Fruit fly (Drosophila melanogaster) whole organism, embryonic: ENCODE measurements around the gene mRpL16.
A peak's percentile ranks its signal among the peaks of the same experiment; 100 is the strongest.

Experiments
- B-H2 ChIP-seq: fragments of 200-800 bp; sonication (Bioruptor generic); optimal IDR thresholded peaks from 2 replicates; lab custom pipeline; 2018; ENCODE audit warnings: missing biosample characterization, mild to moderate bottlenecking, missing genetic modification characterization
- CG10959 ChIP-seq: fragments of 200-800 bp; sonication (Bioruptor generic); IDR thresholded peaks from 2 replicates; pipeline ENCODE4 v1.3.6; 2022; ENCODE audit warnings: missing biosample characterization, missing genetic modification characterization
- CG13424 ChIP-seq: fragments of 200-800 bp; sonication (Bioruptor generic); optimal IDR thresholded peaks from 2 replicates; lab custom pipeline; 2019; ENCODE audit warnings: missing biosample characterization, mild to moderate bottlenecking, missing genetic modification characterization, moderate library complexity
- CG14014 ChIP-seq: fragments of 200-800 bp; sonication (Bioruptor generic); IDR thresholded peaks from 2 replicates; pipeline ENCODE4 v1.3.6; 2022; ENCODE audit warnings: missing biosample characterization, missing genetic modification characterization
- CG15269 ChIP-seq: fragments of 200-800 bp; sonication (Bioruptor generic); optimal IDR thresholded peaks from 2 replicates; lab custom pipeline; 2018; ENCODE audit warnings: missing biosample characterization, mild to moderate bottlenecking, missing genetic modification characterization, moderate library complexity
- CG15601 ChIP-seq: fragments of 200-800 bp; sonication (Bioruptor generic); optimal IDR thresholded peaks from 3 replicates; lab custom pipeline; 2019; ENCODE audit warnings: missing biosample characterization, mild to moderate bottlenecking, missing genetic modification characterization, moderate library complexity
- CG18764 ChIP-seq: fragments of 200-800 bp; sonication (Bioruptor generic); optimal IDR thresholded peaks from 3 replicates; lab custom pipeline; 2016; ENCODE audit warnings: missing biosample characterization, missing genetic modification characterization
- CG31365 ChIP-seq: fragments of 200-800 bp; sonication (Bioruptor generic); optimal IDR thresholded peaks from 2 replicates; lab custom pipeline; 2018; ENCODE audit warnings: missing biosample characterization, mild to moderate bottlenecking, missing genetic modification characterization
- CG32532 ChIP-seq: fragments of 200-800 bp; sonication (Bioruptor generic); IDR thresholded peaks from 2 replicates; pipeline ENCODE4 v1.3.6; 2022; ENCODE audit warnings: missing biosample characterization, missing genetic modification characterization
- CG4328 ChIP-seq: fragments of 200-800 bp; sonication (Bioruptor generic); optimal IDR thresholded peaks from 3 replicates; lab custom pipeline; 2017; ENCODE audit warnings: missing biosample characterization, missing genetic modification reagents, missing genetic modification characterization
- CG4404 ChIP-seq: fragments of 200-800 bp; sonication (Bioruptor generic); IDR thresholded peaks from 2 replicates; pipeline ENCODE4 v1.3.6; 2022; ENCODE audit warnings: missing biosample characterization, missing genetic modification characterization
- CG7357 ChIP-seq: fragments of 200-800 bp; sonication (Bioruptor generic); IDR thresholded peaks from 3 replicates; pipeline ENCODE4 v1.3.6; 2022; ENCODE audit warnings: missing biosample characterization, missing genetic modification characterization
- CG7556 ChIP-seq: fragments of 200-800 bp; sonication (Bioruptor generic); optimal IDR thresholded peaks from 2 replicates; lab custom pipeline; 2017; ENCODE audit warnings: missing biosample characterization, mild to moderate bottlenecking, missing genetic modification characterization
- CG7839 ChIP-seq: fragments of 200-800 bp; sonication (Bioruptor generic); optimal IDR thresholded peaks from 3 replicates; lab custom pipeline; 2018; ENCODE audit warnings: missing biosample characterization, mild to moderate bottlenecking, missing genetic modification characterization, moderate library complexity
- D ChIP-seq, 2 experiments: fragments of 200-800 bp in 1 of 2; fragments of >200 bp in 1 of 2; sonication (Bioruptor generic) in 1 of 2; optimal IDR thresholded peaks; 2 replicates in 1 of 2; 3 replicates in 1 of 2; lab custom pipeline; 2017; ENCODE audit warnings: mild to moderate bottlenecking in 1 of 2, missing biosample characterization in 1 of 2, missing genetic modification characterization in 1 of 2, missing genetic modification reagents in 1 of 2
- D19A ChIP-seq: fragments of 200-800 bp; optimal IDR thresholded peaks from 3 replicates; lab custom pipeline; 2019; ENCODE audit warnings: missing biosample characterization, mild to moderate bottlenecking, missing genetic modification characterization, moderate library complexity
- D19B ChIP-seq: fragments of 200-800 bp; sonication (Bioruptor generic); optimal IDR thresholded peaks from 2 replicates; lab custom pipeline; 2017; ENCODE audit warnings: missing biosample characterization, mild to moderate bottlenecking, missing genetic modification characterization
- Dip3 ChIP-seq: fragments of 200-800 bp; sonication (Bioruptor generic); optimal IDR thresholded peaks from 3 replicates; lab custom pipeline; 2016; ENCODE audit warnings: missing biosample characterization, missing genetic modification characterization
- E2f1 ChIP-seq: fragments of 200-800 bp; sonication (Bioruptor generic); IDR thresholded peaks from 2 replicates; pipeline ENCODE4 v1.3.6; 2022; ENCODE audit warnings: missing biosample characterization, missing genetic modification characterization
- Elba2 ChIP-seq: fragments of 200-800 bp; sonication (Bioruptor generic); optimal IDR thresholded peaks from 3 replicates; lab custom pipeline; 2016; ENCODE audit warnings: missing biosample characterization, missing genetic modification characterization
- Gug ChIP-seq: fragments of 200-800 bp; sonication (Bioruptor generic); IDR thresholded peaks from 4 replicates; pipeline ENCODE4 v1.3.6; 2022; ENCODE audit warnings: missing biosample characterization, missing genetic modification characterization
- HmgD ChIP-seq: fragments of 200-800 bp; sonication (Bioruptor generic); optimal IDR thresholded peaks from 3 replicates; lab custom pipeline; 2016; ENCODE audit warnings: missing biosample characterization, missing genetic modification characterization
- Max ChIP-seq: fragments of 200-800 bp; sonication (Bioruptor generic); optimal IDR thresholded peaks from 2 replicates; lab custom pipeline; 2016; ENCODE audit warnings: missing biosample characterization, mild to moderate bottlenecking, missing genetic modification characterization
- Meics ChIP-seq: fragments of 200-800 bp; sonication (Bioruptor generic); optimal IDR thresholded peaks from 2 replicates; lab custom pipeline; 2017; ENCODE audit warnings: missing biosample characterization, mild to moderate bottlenecking, missing genetic modification characterization
- Mes4 ChIP-seq: fragments of 200-800 bp; sonication (Bioruptor generic); optimal IDR thresholded peaks from 2 replicates; lab custom pipeline; 2016; ENCODE audit warnings: missing biosample characterization, missing genetic modification characterization
- Neu2 ChIP-seq: fragments of 200-800 bp; sonication (Bioruptor generic); optimal IDR thresholded peaks from 3 replicates; lab custom pipeline; 2016; ENCODE audit warnings: missing biosample characterization, missing genetic modification characterization, borderline replicate concordance
- Poxn ChIP-seq: fragments of 200-800 bp; sonication (Bioruptor generic); IDR thresholded peaks from 2 replicates; pipeline ENCODE4 v1.3.6; 2022; ENCODE audit warnings: missing biosample characterization, missing genetic modification characterization
- Sry-β ChIP-seq: fragments of 200-800 bp; sonication (Bioruptor generic); optimal IDR thresholded peaks from 2 replicates; lab custom pipeline; 2018; ENCODE audit warnings: missing biosample characterization, mild to moderate bottlenecking, missing genetic modification characterization, moderate library complexity
- Tbp ChIP-seq: fragments of >200 bp; optimal IDR thresholded peaks from 2 replicates; lab custom pipeline; 2018; ENCODE audit warnings: missing biosample characterization, missing genetic modification characterization
- Trl ChIP-seq, 3 experiments: fragments of >200 bp in 2 of 3; fragments of 200-800 bp in 1 of 3; sonication (Bioruptor generic) in 1 of 3; optimal IDR thresholded peaks; 2 replicates in 1 of 3; 3 replicates in 2 of 3; lab custom pipeline; 2016 to 2017; ENCODE audit warnings: missing biosample characterization in 1 of 3, missing genetic modification characterization in 1 of 3
- YL-1 ChIP-seq: fragments of 200-800 bp; sonication (Bioruptor generic); optimal IDR thresholded peaks from 3 replicates; lab custom pipeline; 2017; ENCODE audit warnings: missing biosample characterization, mild to moderate bottlenecking, missing genetic modification characterization
- al ChIP-seq: fragments of 200-800 bp; sonication (Bioruptor generic); IDR thresholded peaks from 2 replicates; pipeline ENCODE4 v1.3.6; 2022; ENCODE audit warnings: missing biosample characterization, missing genetic modification characterization
- ara ChIP-seq: fragments of 200-800 bp; sonication (Bioruptor generic); IDR thresholded peaks from 2 replicates; pipeline ENCODE4 v1.3.6; 2022; ENCODE audit warnings: missing biosample characterization, missing genetic modification characterization
- bowl ChIP-seq: fragments of 200-800 bp; sonication (Bioruptor generic); IDR thresholded peaks from 2 replicates; pipeline ENCODE4 v1.3.6; 2022; ENCODE audit warnings: missing biosample characterization, missing genetic modification characterization
- br ChIP-seq: fragments of >200 bp; optimal IDR thresholded peaks from 2 replicates; lab custom pipeline; 2017
- bsh ChIP-seq, 2 experiments: fragments of 200-800 bp; sonication (Bioruptor generic); optimal IDR thresholded peaks; 2 replicates each; lab custom pipeline; 2017 to 2018; ENCODE audit warnings: mild to moderate bottlenecking in 2 of 2, missing biosample characterization in 2 of 2, missing genetic modification characterization in 2 of 2, moderate library complexity in 1 of 2
- corto ChIP-seq: fragments of 200-800 bp; sonication (Bioruptor generic); optimal IDR thresholded peaks from 2 replicates; lab custom pipeline; 2016; ENCODE audit warnings: missing biosample characterization, mild to moderate bottlenecking, missing genetic modification characterization, moderate library complexity
- dan ChIP-seq: fragments of 200-800 bp; sonication (Bioruptor generic); IDR thresholded peaks from 2 replicates; pipeline ENCODE4 v1.3.6; 2022; ENCODE audit warnings: missing biosample characterization, missing genetic modification characterization
- emc ChIP-seq: fragments of 200-800 bp; sonication (Bioruptor generic); optimal IDR thresholded peaks from 2 replicates; lab custom pipeline; 2016; ENCODE audit warnings: missing biosample characterization, missing genetic modification characterization
- eyg ChIP-seq: fragments of 200-800 bp; sonication (Bioruptor generic); optimal IDR thresholded peaks from 3 replicates; lab custom pipeline; 2016; ENCODE audit warnings: missing biosample characterization, missing genetic modification characterization
- gcm ChIP-seq: fragments of 200-800 bp; sonication (Bioruptor generic); optimal IDR thresholded peaks from 2 replicates; lab custom pipeline; 2019; ENCODE audit warnings: missing biosample characterization, mild to moderate bottlenecking, missing genetic modification characterization, moderate library complexity
- grau ChIP-seq: fragments of 200-800 bp; optimal IDR thresholded peaks from 3 replicates; lab custom pipeline; 2019; ENCODE audit warnings: missing biosample characterization, mild to moderate bottlenecking, missing genetic modification characterization, moderate library complexity
- h ChIP-seq: fragments of >200 bp; optimal IDR thresholded peaks from 2 replicates; lab custom pipeline; 2017
- mirr ChIP-seq: fragments of 200-800 bp; sonication (Bioruptor generic); optimal IDR thresholded peaks from 3 replicates; lab custom pipeline; 2018; ENCODE audit warnings: missing biosample characterization, mild to moderate bottlenecking, missing genetic modification characterization
- mld ChIP-seq: fragments of 200-800 bp; sonication (Bioruptor generic); IDR thresholded peaks from 3 replicates; pipeline ENCODE4 v1.3.6; 2022; ENCODE audit warnings: missing biosample characterization, missing genetic modification characterization; ENCODE audit not compliant: partially characterized antibody
- nmo ChIP-seq: fragments of 200-800 bp; sonication (Bioruptor generic); optimal IDR thresholded peaks from 2 replicates; lab custom pipeline; 2018; ENCODE audit warnings: missing biosample characterization, mild to moderate bottlenecking, missing genetic modification characterization, moderate library complexity
- oc ChIP-seq: fragments of 200-800 bp; sonication (Bioruptor generic); optimal IDR thresholded peaks from 2 replicates; lab custom pipeline; 2018; ENCODE audit warnings: missing biosample characterization, mild to moderate bottlenecking, missing genetic modification characterization, moderate library complexity
- ro ChIP-seq: fragments of 200-800 bp; sonication (Bioruptor generic); IDR thresholded peaks from 2 replicates; pipeline ENCODE4 v1.3.6; 2022; ENCODE audit warnings: missing biosample characterization, missing genetic modification characterization
- sob ChIP-seq: fragments of 200-800 bp; sonication (Bioruptor generic); IDR thresholded peaks from 2 replicates; pipeline ENCODE4 v1.3.6; 2022; ENCODE audit warnings: missing biosample characterization, missing genetic modification characterization
- usp ChIP-seq: fragments of >200 bp; optimal IDR thresholded peaks from 2 replicates; lab custom pipeline; 2017; ENCODE audit warnings: missing biosample characterization, missing genetic modification characterization

The mRpL16 gene

dm6 chrX:1861620-1862184 lies 28.4 kb upstream of the mRpL16 start, which contains the start of gene deltaCOP (continued):
- TF ChIP-seq emc (GFP tag; lab: Kevin White, UChicago) (peak; percentile 69), ara (GFP tag; lab: Robert Waterston, UW) (no peak), oc (tag; lab: Kevin White, UChicago) (peak; percentile 36), Neu2 (GFP tag; lab: Kevin White, UChicago) (peak; percentile 60), usp (no peak), bowl (GFP tag; lab: Robert Waterston, UW) (no peak; the same call in 1 of the 2 replicates), ro (GFP tag; lab: Robert Waterston, UW) (peak; percentile 31; the same call in 1 of the 2 replicates), Max (GFP tag; lab: Kevin White, UChicago) (peak; percentile 88), Mes4 (GFP tag; lab: Kevin White, UChicago) (peak; percentile 84), CG7556 (GFP tag; lab: Kevin White, UChicago) (peak; percentile 77), YL-1 (GFP tag; lab: Kevin White, UChicago) (peak; percentile 62), sob (peak; percentile 90), Poxn (no peak), CG15269 (tag; lab: Kevin White, UChicago) (peak; percentile 79), CG14014 (GFP tag; lab: Robert Waterston, UW) (peak; percentile 83), Gug (GFP tag; lab: Robert Waterston, UW) (peak; percentile 86), CG4404 (GFP tag; lab: Robert Waterston, UW) (peak; percentile 80), grau (tag; lab: Kevin White, UChicago) (peak; percentile 83), CG4328 (GFP tag; lab: Kevin White, UChicago) (peak; percentile 43), Tbp (GFP tag; lab: Kevin White, UChicago) (no peak), Meics (GFP tag; lab: Kevin White, UChicago) (peak; percentile 81), Sry-β (GFP tag; lab: Kevin White, UChicago) (no peak), HmgD (GFP tag; lab: Kevin White, UChicago) (peak; percentile 92), nmo (GFP tag; lab: Kevin White, UChicago) (peak; percentile 79), corto (GFP tag; lab: Kevin White, UChicago) (no peak), Dip3 (GFP tag; lab: Kevin White, UChicago) (peak; percentile 94), bsh (GFP tag; optimal IDR thresholded peaks at IDR 0.05; lab: Kevin White, UChicago) (peak; percentile 33 to 76), CG32532 (peak; percentile 87), al (GFP tag; lab: Robert Waterston, UW) (peak; percentile 88), CG13424 (tag; lab: Kevin White, UChicago) (peak; percentile 70), CG7839 (tag; lab: Kevin White, UChicago) (peak; percentile 82), CG10959 (GFP tag; lab: Robert Waterston, UW) (peak; percentile 55), mirr (GFP tag; lab: Kevin White, UChicago) (no peak), dan (GFP tag; lab: Robert Waterston, UW) (no peak), h (lab: Kevin White, UChicago) (no peak), Elba2 (GFP tag; lab: Kevin White, UChicago) (peak; percentile 31), CG7357 (GFP tag; lab: Robert Waterston, UW) (peak; percentile 66; the same call in 2 of the 3 replicates), D19B (peak; percentile 92), E2f1 (GFP tag; lab: Robert Waterston, UW) (peak; percentile 74), gcm (GFP tag; lab: Kevin White, UChicago) (peak; percentile 28), CG15601 (tag; lab: Kevin White, UChicago) (peak; percentile 41), CG18764 (GFP tag; lab: Kevin White, UChicago) (peak; percentile 82), br (no peak), D (optimal IDR thresholded peaks at IDR 0.05; lab: Kevin White, UChicago) (peak; percentile 38), D (GFP tag; optimal IDR thresholded peaks at IDR 0.05; lab: Kevin White, UChicago) (no peak), eyg (GFP tag; lab: Kevin White, UChicago) (peak; percentile 83), Trl (optimal IDR thresholded peaks at IDR 0.05; lab: Kevin White, UChicago) (no peak), Trl (GFP tag; optimal IDR thresholded peaks at IDR 0.05; lab: Kevin White, UChicago) (peak; percentile 87), D19A (tag; lab: Kevin White, UChicago) (peak; percentile 100), mld (GFP tag; lab: Robert Waterston, UW) (no peak), B-H2 (GFP tag; lab: Kevin White, UChicago) (peak; percentile 61), CG31365 (tag; lab: Kevin White, UChicago) (no peak)
